Worm (Caenorhabditis elegans): ENCODE measurements around the gene str-32.
"Not testable (repeated sequence)": the region's sequence is repeated elsewhere in the genome, so short reads cannot be mapped to it uniquely, and the experiment has no call there.

Gene str-32

ce11 chrV:4908591-4908990, 27.3 kb upstream of the str-32 start, which contains the start of gene ugt-13 (continued):
- TF ChIP-seq hif-1 (tag; optimal IDR thresholded peaks at IDR 0.05) (no peak), hlh-11 (tag; optimal IDR thresholded peaks at IDR 0.05) (no peak), ztf-7 (tag; optimal IDR thresholded peaks at IDR 0.05) (peak; percentile 97), nhr-10 (tag; optimal IDR thresholded peaks at IDR 0.05) (no peak), dmd-6 (GFP tag; IDR thresholded peaks at IDR 0.05) (no peak), daf-16 (GFP tag; optimal IDR thresholded peaks at IDR 0.05) (no peak), daf-16 (tag; optimal IDR thresholded peaks at IDR 0.05) (no peak), ZK337.2 (GFP tag; IDR thresholded peaks at IDR 0.05) (no peak), saeg-2 (GFP tag; IDR thresholded peaks at IDR 0.05) (no peak), aha-1 (tag) (peak; percentile 73), ZK546.5 (tag; optimal IDR thresholded peaks at IDR 0.05) (no peak), nhr-237 (tag; optimal IDR thresholded peaks at IDR 0.05) (no peak), ceh-82 (tag; optimal IDR thresholded peaks at IDR 0.05) (no peak), arid-1 (GFP tag; conservative IDR thresholded peaks at IDR 0.05) (no peak), nhr-102 (tag; optimal IDR thresholded peaks at IDR 0.05) (peak; percentile 33), zip-2 (tag; optimal IDR thresholded peaks at IDR 0.05) (no peak), F44E2.7 (GFP tag; IDR thresholded peaks at IDR 0.05) (no peak), daf-8 (GFP tag; IDR thresholded peaks at IDR 0.05) (no peak), lsy-2 (tag; optimal IDR thresholded peaks at IDR 0.05) (peak in 1 of 2 experiments; percentile 28), nhr-25 (tag; optimal IDR thresholded peaks at IDR 0.05; ENCODE audit: borderline replicate concordance, insufficient read depth) (no peak), nhr-111 (GFP tag; optimal IDR thresholded peaks at IDR 0.05) (no peak)

ce11 chrV:4905953-4906352, 24.7 kb upstream of the str-32 start, which contains the start of gene ugt-14:
Gene ugt-14, plus strand, starts transcription at chrV:4906253.
- TF ChIP-seq nhr-28 (tag; optimal IDR thresholded peaks at IDR 0.05) (peak; percentile 88), mxl-3 (GFP tag; optimal IDR thresholded peaks at IDR 0.05) (no peak), sdz-12 (GFP tag; optimal IDR thresholded peaks at IDR 0.05) (no peak), nhr-111 (GFP tag; optimal IDR thresholded peaks at IDR 0.05) (no peak), zip-2 (tag; optimal IDR thresholded peaks at IDR 0.05) (no peak), tra-1 (GFP tag; IDR thresholded peaks at IDR 0.05) (no peak)

- TF ChIP-seq mdl-1 (tag; optimal IDR thresholded peaks at IDR 0.05), result peak in 1 of 2 experiments; percentile 0
- TF ChIP-seq nhr-28 (tag; optimal IDR thresholded peaks at IDR 0.05), result peak; percentile 100
- TF ChIP-seq nhr-25 (tag; optimal IDR thresholded peaks at IDR 0.05; ENCODE audit: borderline replicate concordance, insufficient read depth), result no peak
Measured at ce11 chrV:4903696-4904095, 22.4 kb upstream of the str-32 start, which contains the start of gene ugt-8. Gene ugt-8, plus strand, starts transcription at chrV:4903930.

ce11 chrV:4901074-4901473, 19.8 kb upstream of the str-32 start, which contains the start of gene ugt-67:
Gene ugt-67, plus strand, starts transcription at chrV:4901374.
- TF ChIP-seq nhr-28 (tag; optimal IDR thresholded peaks at IDR 0.05), result peak; percentile 7
- TF ChIP-seq hlh-11 (tag; optimal IDR thresholded peaks at IDR 0.05), result no peak

ce11 chrV:4900020-4900419, 18.7 kb upstream of the str-32 start, which contains the start of gene ugt-10:
Gene ugt-10, minus strand, starts transcription at chrV:4900120.
- peak in 1 of 2 experiments; percentile 75 for TF ChIP-seq unc-62 (GFP tag; optimal IDR thresholded peaks at IDR 0.05 in 1 of 2)
- not testable (repeated sequence) for TF ChIP-seq unc-62 (tag; optimal IDR thresholded peaks at IDR 0.05)

- TF ChIP-seq zip-2 (tag; optimal IDR thresholded peaks at IDR 0.05), result no peak
- no peak for TF ChIP-seq F49E8.2 (tag; optimal IDR thresholded peaks at IDR 0.05; ENCODE audit: borderline replicate concordance)
- TF ChIP-seq daf-16 (GFP tag; optimal IDR thresholded peaks at IDR 0.05), result no peak
- TF ChIP-seq daf-16 (tag; optimal IDR thresholded peaks at IDR 0.05), result peak; percentile 17
- TF ChIP-seq zag-1 (tag; optimal IDR thresholded peaks at IDR 0.05), result no peak
- TF ChIP-seq nhr-77 (tag; optimal IDR thresholded peaks at IDR 0.05), result peak; percentile 53
- no peak for TF ChIP-seq pqm-1 (tag; optimal IDR thresholded peaks at IDR 0.05)
- TF ChIP-seq unc-62 (GFP tag; optimal IDR thresholded peaks at IDR 0.05 in 1 of 2), result peak in 1 of 2 experiments; percentile 84
- no peak for TF ChIP-seq unc-62 (tag; optimal IDR thresholded peaks at IDR 0.05)
- TF ChIP-seq aha-1 (tag), result no peak
- TF ChIP-seq nhr-28 (tag; optimal IDR thresholded peaks at IDR 0.05), result peak; percentile 99
- no peak for TF ChIP-seq D1046.2 (GFP tag; IDR thresholded peaks at IDR 0.05)
- TF ChIP-seq tag-97 (GFP tag; IDR thresholded peaks at IDR 0.05), result no peak
- TF ChIP-seq ceh-44 (GFP tag; IDR thresholded peaks at IDR 0.05), result no peak
- no peak for TF ChIP-seq ZK337.2 (GFP tag; IDR thresholded peaks at IDR 0.05)
- no peak for TF ChIP-seq nhr-10 (tag; optimal IDR thresholded peaks at IDR 0.05)
Measured at ce11 chrV:4895744-4896143, 14.5 kb upstream of the str-32 start, which contains the start of gene ugt-9. Gene ugt-9, plus strand, starts transcription at chrV:4896048.

All from whole organism, L4 larva.